Fruit fly (Drosophila melanogaster): Measurements from ENCODE around the gene MED17.

MED17 gene

DNA sequence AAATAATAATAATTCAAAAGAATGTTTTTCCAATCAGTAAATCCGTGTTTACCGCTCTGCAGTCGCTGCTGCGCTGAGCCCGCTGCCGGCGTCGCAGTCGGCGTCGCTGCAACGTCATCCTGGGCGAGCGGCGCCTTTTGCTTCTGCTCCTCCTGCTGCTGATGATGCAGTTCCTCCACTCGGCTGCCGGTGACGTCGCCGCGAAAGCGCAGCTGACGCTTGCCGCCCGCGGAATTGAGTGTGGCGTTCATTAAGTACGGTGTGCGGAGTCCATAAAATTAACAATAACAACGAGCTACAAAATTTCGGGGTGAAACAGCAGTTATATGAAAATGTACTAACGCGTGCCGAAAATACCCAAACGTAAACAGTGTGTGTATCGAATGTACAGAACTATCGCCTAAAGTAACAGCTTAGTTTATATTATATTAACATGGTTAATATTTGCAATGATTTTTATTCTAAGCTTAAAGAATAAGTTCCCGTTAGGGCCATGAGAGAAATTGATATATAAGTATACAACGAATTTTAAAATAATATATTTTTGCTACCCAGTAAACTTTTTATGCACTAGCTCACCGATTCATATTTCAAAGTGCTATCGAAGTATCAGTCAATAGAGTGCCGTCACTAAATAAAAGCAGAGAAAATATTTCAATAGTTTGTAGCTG lies 24.7 kb upstream of the MED17 start, which contains the start of the genes CG7218 and Cbp20 (continued):
- peak; percentile 55 for TF ChIP-seq Drgx (GFP tag; IDR thresholded peaks at IDR 0.05)
- peak; percentile 67 for TF ChIP-seq CG30020 (tag; optimal IDR thresholded peaks at IDR 0.05)
- TF ChIP-seq h (optimal IDR thresholded peaks at IDR 0.05), result no peak
- peak; percentile 83 for TF ChIP-seq Ptx1 (GFP tag; IDR thresholded peaks at IDR 0.05)
- TF ChIP-seq ato (GFP tag; IDR thresholded peaks at IDR 0.05; ENCODE audit: partially characterized antibody), result peak; percentile 69
- TF ChIP-seq MBD-R2 (GFP tag; IDR thresholded peaks at IDR 0.05), result peak; percentile 83
- no peak for TF ChIP-seq aop (GFP tag; IDR thresholded peaks at IDR 0.05)
- no peak for TF ChIP-seq CG10565 (GFP tag; optimal IDR thresholded peaks at IDR 0.05)
- no peak for TF ChIP-seq mld (GFP tag; IDR thresholded peaks at IDR 0.05; ENCODE audit: partially characterized antibody)
- peak; percentile 90 for TF ChIP-seq CG11456 (GFP tag; IDR thresholded peaks at IDR 0.05)
- TF ChIP-seq CG12659 (GFP tag; optimal IDR thresholded peaks at IDR 0.05), result peak; percentile 86
- TF ChIP-seq hkb (optimal IDR thresholded peaks at IDR 0.05), result no peak
- peak; percentile 59 for TF ChIP-seq hkb (GFP tag; IDR thresholded peaks at IDR 0.05)
- peak; percentile 79 for TF ChIP-seq YL-1 (GFP tag; optimal IDR thresholded peaks at IDR 0.05)
- TF ChIP-seq her (GFP tag; optimal IDR thresholded peaks at IDR 0.05), result no peak
- peak; percentile 68; the same call in 1 of the 3 replicates for TF ChIP-seq ase (GFP tag; IDR thresholded peaks at IDR 0.05)
- TF ChIP-seq CG32532 (GFP tag; IDR thresholded peaks at IDR 0.05), result peak; percentile 90
- peak; percentile 36 for TF ChIP-seq nau (GFP tag; optimal IDR thresholded peaks at IDR 0.05)
- peak; percentile 65 for TF ChIP-seq CG17328 (GFP tag; IDR thresholded peaks at IDR 0.05)
- TF ChIP-seq sob (GFP tag; IDR thresholded peaks at IDR 0.05), result peak; percentile 76
- peak; percentile 48; the same call in 1 of the 2 replicates for TF ChIP-seq sens-2 (GFP tag; IDR thresholded peaks at IDR 0.05)
- TF ChIP-seq CG9817 (tag; optimal IDR thresholded peaks at IDR 0.05), result peak; percentile 69
- no peak for TF ChIP-seq pfk (GFP tag; optimal IDR thresholded peaks at IDR 0.05)
- peak; percentile 42; the same call in 1 of the 2 replicates for TF ChIP-seq CG4360 (GFP tag; IDR thresholded peaks at IDR 0.05)
- no peak for TF ChIP-seq CG12236 (GFP tag; optimal IDR thresholded peaks at IDR 0.05)
- TF ChIP-seq B-H1 (GFP tag; IDR thresholded peaks at IDR 0.05), result peak; percentile 66
- peak; percentile 88 for TF ChIP-seq knrl (GFP tag; IDR thresholded peaks at IDR 0.05; ENCODE audit: partially characterized antibody)
- peak; percentile 73 for TF ChIP-seq CG14441 (GFP tag; IDR thresholded peaks at IDR 0.05)
- no peak for TF ChIP-seq Hmx (GFP tag; optimal IDR thresholded peaks at IDR 0.05)
- TF ChIP-seq stc (GFP tag; IDR thresholded peaks at IDR 0.05), result no peak
- TF ChIP-seq CG2202 (tag; optimal IDR thresholded peaks at IDR 0.05), result no peak
- TF ChIP-seq CG6765 (GFP tag; optimal IDR thresholded peaks at IDR 0.05), result no peak
- TF ChIP-seq CG2875 (GFP tag; optimal IDR thresholded peaks at IDR 0.05), result no peak
- peak; percentile 47 for TF ChIP-seq CG18764 (GFP tag; optimal IDR thresholded peaks at IDR 0.05)
- no peak for TF ChIP-seq pan (optimal IDR thresholded peaks at IDR 0.05)
- TF ChIP-seq pan (GFP tag; optimal IDR thresholded peaks at IDR 0.05 in 1 of 2, IDR thresholded peaks at IDR 0.05 in 1 of 2), result peak in 1 of 2 experiments; percentile 82
- TF ChIP-seq TFAM (GFP tag; optimal IDR thresholded peaks at IDR 0.05), result no peak
- TF ChIP-seq Sox102F (GFP tag; optimal IDR thresholded peaks at IDR 0.05), result peak; percentile 56
- TF ChIP-seq Lim3 (GFP tag; IDR thresholded peaks at IDR 0.05), result no peak
- peak; percentile 39 to 50 for TF ChIP-seq chif (GFP tag; optimal IDR thresholded peaks at IDR 0.05)
- TF ChIP-seq gro (GFP tag; optimal IDR thresholded peaks at IDR 0.05), result peak; percentile 10
- TF ChIP-seq CG6175 (GFP tag; IDR thresholded peaks at IDR 0.05), result peak; percentile 69; the same call in 1 of the 3 replicates
- TF ChIP-seq cad (GFP tag; optimal IDR thresholded peaks at IDR 0.05), result no peak
- peak; percentile 41 for TF ChIP-seq CG18011 (GFP tag; optimal IDR thresholded peaks at IDR 0.05)
- peak; percentile 63; the same call in 1 of the 3 replicates for TF ChIP-seq Mrtf (GFP tag; IDR thresholded peaks at IDR 0.05)
- TF ChIP-seq ash1 (GFP tag; optimal IDR thresholded peaks at IDR 0.05), result no peak
- peak; percentile 69 for TF ChIP-seq CG12769 (tag; optimal IDR thresholded peaks at IDR 0.05)
- TF ChIP-seq pita (GFP tag; optimal IDR thresholded peaks at IDR 0.05), result no peak
- no peak for TF ChIP-seq CG5180 (GFP tag; optimal IDR thresholded peaks at IDR 0.05)
- TF ChIP-seq Abd-B (GFP tag; optimal IDR thresholded peaks at IDR 0.05), result peak; percentile 79
- peak; percentile 41 for TF ChIP-seq pum (GFP tag; optimal IDR thresholded peaks at IDR 0.05)
